Fruit fly (Drosophila melanogaster) whole organism, prepupa: ENCODE data around the gene CG5984.

Experiments
- CG1621 ChIP-seq: fragments of 200-800 bp; sonication (Bioruptor generic); optimal IDR thresholded peaks from 3 replicates; lab custom pipeline; 2018; ENCODE audit warnings: missing biosample characterization, mild to moderate bottlenecking, missing genetic modification characterization
- CG6163 ChIP-seq: fragments of 200-800 bp; sonication (Bioruptor generic); IDR thresholded peaks from 3 replicates; pipeline ENCODE4 v1.3.6; 2022; ENCODE audit warnings: missing biosample characterization, missing genetic modification characterization
- spab ChIP-seq: fragments of 200-800 bp; sonication (Bioruptor generic); optimal IDR thresholded peaks from 2 replicates; lab custom pipeline; 2017; ENCODE audit warnings: missing biosample characterization, mild to moderate bottlenecking, missing genetic modification characterization, missing genetic modification reagents

dm6 chr3R:27222013-27222673, 25.6 kb downstream of the CG5984 start:
- TF ChIP-seq spab (GFP tag; lab: Kevin White, UChicago) (peak; percentile 46), CG1621 (tag; lab: Kevin White, UChicago) (no peak), CG6163 (GFP tag; lab: Robert Waterston, UW) (peak; percentile 59; the same call in 2 of the 3 replicates)
